Fruit fly (Drosophila melanogaster) ovary, adult (tissue): ENCODE data around the gene mei-218.

ENCODE experiments used
- CG17801 ChIP-seq: fragments of 200-800 bp; optimal IDR thresholded peaks from 2 replicates; lab custom pipeline; 2019; ENCODE audit warnings: missing biosample characterization, mild to moderate bottlenecking, missing genetic modification characterization, moderate library complexity; ENCODE audit not compliant: partially characterized antibody

Gene mei-218

dm6 chrX:17142940-17143534, at the start of gene mei-218, which contains the start of gene mei-217:
Gene mei-218, minus strand, starts transcription at chrX:17142990.
Gene mei-217, minus strand, starts transcription at chrX:17142990.
- TF ChIP-seq CG17801 (GFP tag; lab: Kevin White, UChicago): peak; percentile 8

DNA sequence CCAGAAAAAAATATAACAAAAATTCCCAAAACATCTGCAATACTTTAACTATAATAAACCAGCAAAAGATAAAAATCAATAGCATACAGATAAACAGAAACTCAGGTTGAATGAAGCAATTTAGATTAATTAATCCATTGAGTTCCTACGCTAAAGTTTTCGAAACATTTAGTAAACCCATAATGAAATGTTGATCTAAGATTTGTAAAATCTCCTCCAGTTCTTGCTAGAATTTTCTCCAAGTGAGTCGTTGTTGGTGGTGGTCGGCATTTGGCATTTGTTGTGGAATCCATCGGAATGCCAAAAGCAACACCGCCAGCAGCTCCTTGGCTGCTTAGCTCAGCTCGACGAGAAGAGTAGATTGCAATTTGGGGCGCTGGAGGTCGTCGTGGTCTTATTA, 45.4 kb upstream of the mei-218 start:
- no peak for TF ChIP-seq CG17801 (GFP tag; lab: Kevin White, UChicago)

DNA sequence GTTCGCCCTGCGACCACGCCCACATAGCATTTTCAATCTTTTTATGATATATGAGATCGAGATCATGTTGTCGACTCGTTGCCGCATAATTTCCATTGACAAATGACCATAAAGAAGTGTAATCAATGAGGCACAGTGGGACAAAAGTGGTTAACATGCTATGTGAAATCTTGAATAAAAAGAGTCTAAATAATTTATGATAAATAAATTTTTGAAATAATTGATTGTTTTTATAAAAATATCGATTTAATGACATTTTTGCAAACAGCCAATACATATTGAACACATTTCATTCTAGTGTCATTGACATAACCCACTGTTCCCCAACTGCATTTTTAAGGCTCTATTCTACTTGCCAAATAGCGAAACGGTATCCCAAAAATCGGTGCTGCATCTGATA, 44.7 kb upstream of the mei-218 start:
- peak; percentile 26 for TF ChIP-seq CG17801 (GFP tag; lab: Kevin White, UChicago)

- TF ChIP-seq CG17801 (GFP tag; lab: Kevin White, UChicago): no peak
These were observed 43.6 kb upstream of the mei-218 start for dm6 chrX:17186432-17186831.

DNA sequence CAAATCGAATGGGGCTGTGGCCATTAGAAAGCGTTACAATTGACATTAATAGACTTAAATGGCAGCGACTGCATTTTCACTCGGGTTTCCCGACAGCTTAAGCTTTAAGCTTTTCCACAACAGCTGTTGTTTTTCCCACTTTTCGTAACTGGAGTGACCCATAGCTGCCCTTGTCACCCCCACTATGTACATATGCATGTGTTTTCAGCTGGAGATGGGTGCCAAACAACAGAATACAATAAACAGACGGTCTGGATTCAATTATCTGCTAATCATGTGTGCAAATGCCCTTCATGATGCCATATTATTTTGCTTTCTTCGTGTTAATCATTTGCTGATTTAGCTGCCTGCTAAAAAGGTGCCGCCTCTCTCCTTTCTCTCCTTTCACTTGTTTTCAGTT, 40.7 kb upstream of the mei-218 start:
- no peak for TF ChIP-seq CG17801 (GFP tag; lab: Kevin White, UChicago)

dm6 chrX:17181264-17182198, 38.7 kb upstream of the mei-218 start:
- no peak for TF ChIP-seq CG17801 (GFP tag; lab: Kevin White, UChicago)

DNA sequence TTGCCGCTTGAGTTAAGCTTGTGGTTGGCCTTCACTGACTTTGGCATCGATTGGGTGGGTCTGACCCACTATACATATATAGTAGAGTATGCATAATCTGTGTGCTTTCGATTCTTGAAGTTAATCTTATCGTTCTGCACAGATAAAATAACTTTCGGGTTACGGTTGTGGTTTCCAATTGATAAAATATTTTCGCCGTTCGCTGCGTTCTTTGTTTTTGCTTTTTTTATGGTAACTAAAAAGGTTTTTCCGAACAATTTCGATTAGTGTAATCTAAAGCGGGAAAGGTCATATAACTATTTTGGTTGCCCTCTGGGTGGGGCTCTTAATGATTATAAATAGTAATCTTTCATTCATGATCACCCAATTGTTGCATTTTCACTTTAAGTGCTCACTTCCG, 37.7 kb upstream of the mei-218 start:
- no peak for TF ChIP-seq CG17801 (GFP tag; lab: Kevin White, UChicago)

- TF ChIP-seq CG17801 (GFP tag; lab: Kevin White, UChicago): peak; percentile 99
These were observed 35.7 kb upstream of the mei-218 start for dm6 chrX:17178484-17178921.

DNA sequence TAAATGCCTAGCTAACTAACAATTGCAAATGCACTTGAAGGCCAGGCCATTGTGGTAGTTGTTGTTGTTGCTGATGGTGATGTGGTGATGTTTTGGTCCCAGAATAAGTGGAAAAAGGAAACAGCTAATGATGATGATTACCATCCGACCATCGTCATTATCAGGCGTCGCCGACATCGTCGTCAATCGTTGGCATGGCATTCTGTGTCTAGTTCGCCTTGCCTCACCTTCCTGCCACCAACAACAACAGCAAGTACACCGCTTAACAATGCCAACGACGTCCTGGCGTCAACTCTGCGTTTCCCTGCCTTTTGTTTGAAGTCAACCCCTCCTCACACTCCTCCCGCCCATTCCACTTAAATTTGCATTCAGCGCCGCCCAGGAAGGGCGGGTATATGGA, 34.8 kb upstream of the mei-218 start:
- no peak for TF ChIP-seq CG17801 (GFP tag; lab: Kevin White, UChicago)

dm6 chrX:17176542-17176941, 33.8 kb upstream of the mei-218 start:
- no peak for TF ChIP-seq CG17801 (GFP tag; lab: Kevin White, UChicago)

dm6 chrX:17175558-17176189, 32.9 kb upstream of the mei-218 start:
- no peak for TF ChIP-seq CG17801 (GFP tag; lab: Kevin White, UChicago)

DNA sequence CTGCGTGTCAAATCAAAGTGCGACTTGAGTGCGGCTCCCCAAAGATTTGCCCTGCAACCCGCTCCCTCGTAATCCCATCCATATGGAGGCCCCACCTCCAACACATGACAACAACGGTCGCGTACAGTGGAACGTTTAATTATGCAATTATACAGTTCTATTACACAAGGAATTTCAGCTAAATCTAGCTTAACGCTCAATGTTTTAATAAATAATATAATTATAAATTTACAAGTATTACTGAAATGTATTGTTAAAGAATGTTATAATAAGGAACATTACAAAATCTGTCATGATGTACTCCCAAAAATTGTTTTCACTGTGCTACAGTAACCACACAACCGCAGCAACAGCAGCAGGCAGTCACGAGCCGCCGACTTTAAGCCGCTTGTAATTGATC, 31.3 kb upstream of the mei-218 start:
- TF ChIP-seq CG17801 (GFP tag; lab: Kevin White, UChicago): no peak

DNA sequence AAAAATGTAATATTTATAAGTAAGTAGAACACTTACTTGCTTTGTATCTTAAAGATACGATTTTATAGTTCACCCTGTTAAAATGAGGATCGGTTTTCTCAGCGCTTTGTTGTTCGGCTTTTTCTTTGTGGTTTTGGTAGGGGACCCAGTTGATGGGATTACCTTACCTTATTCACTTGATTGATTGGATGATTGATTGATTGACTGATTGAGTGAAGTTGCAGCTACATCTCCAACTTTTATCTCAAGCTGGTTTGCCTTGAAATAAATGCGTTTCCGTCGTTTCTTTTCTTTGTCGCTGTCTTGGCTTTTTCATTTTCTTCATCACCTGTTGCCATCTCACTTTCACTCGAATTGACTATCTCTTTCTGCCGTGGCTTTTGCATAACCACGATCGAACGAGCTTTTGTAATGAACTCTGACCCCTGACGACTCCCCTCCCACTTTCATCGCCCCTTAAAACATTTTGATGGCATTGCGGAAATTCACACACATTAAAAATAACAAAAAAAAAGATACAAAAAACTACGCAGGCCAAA, 30.1 kb upstream of the mei-218 start:
- TF ChIP-seq CG17801 (GFP tag; lab: Kevin White, UChicago): no peak

DNA sequence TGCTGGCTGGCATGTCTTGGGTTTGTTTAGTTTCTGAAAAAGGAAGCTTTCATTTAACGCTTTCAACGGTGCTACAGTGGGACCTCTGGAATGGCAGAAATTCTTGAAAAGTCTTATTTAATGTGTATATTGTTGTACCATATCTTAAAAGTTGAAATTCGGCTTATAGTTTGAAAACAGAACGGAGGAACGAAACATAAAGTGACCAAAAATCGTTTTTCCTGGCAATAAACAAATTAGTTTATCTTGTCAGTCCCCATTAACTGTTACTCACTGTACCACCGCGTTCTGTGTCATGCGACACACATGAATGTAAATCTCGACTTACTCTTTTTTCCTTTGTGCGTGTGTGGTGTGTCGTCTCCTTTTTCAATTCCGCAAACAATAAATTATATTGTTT, 29.3 kb upstream of the mei-218 start:
- TF ChIP-seq CG17801 (GFP tag; lab: Kevin White, UChicago): no peak

- peak; percentile 10 for TF ChIP-seq CG17801 (GFP tag; lab: Kevin White, UChicago)
These were observed 27.7 kb upstream of the mei-218 start for dm6 chrX:17170484-17170944.
